Worm (Caenorhabditis elegans) whole organism, late embryonic: ENCODE results near the gene dhs-13.

Experiments used
- C08G9.2 ChIP-seq: sonication (generic microtip); optimal IDR thresholded peaks from 2 replicates; lab custom pipeline; 2016; ENCODE audit warnings: mild to moderate bottlenecking, missing genetic modification characterization, moderate library complexity, missing compliant biosample characterization
- C38D4.7 ChIP-seq: fragments of 200-800 bp; sonication (Bioruptor generic); optimal IDR thresholded peaks from 2 replicates; lab custom pipeline; 2018; ENCODE audit warnings: mild to moderate bottlenecking, missing genetic modification characterization, moderate library complexity, missing compliant biosample characterization
- F13H6.1 ChIP-seq: sonication (generic microtip); optimal IDR thresholded peaks from 2 replicates; lab custom pipeline; 2016; ENCODE audit warnings: missing genetic modification characterization, missing compliant biosample characterization
- ahr-1 ChIP-seq: sonication (generic microtip); optimal IDR thresholded peaks from 2 replicates; lab custom pipeline; 2016; ENCODE audit warnings: missing genetic modification characterization, missing compliant biosample characterization
- ama-1 ChIP-seq: fragments of 150-350 bp; optimal IDR thresholded peaks from 2 replicates; lab custom pipeline; 2014
- ceh-19 ChIP-seq: fragments of 200-800 bp; sonication (Bioruptor generic); optimal IDR thresholded peaks from 2 replicates; lab custom pipeline; 2018; ENCODE audit warnings: mild to moderate bottlenecking, missing genetic modification characterization, missing compliant biosample characterization
- ceh-24 ChIP-seq: sonication (generic microtip); optimal IDR thresholded peaks from 2 replicates; lab custom pipeline; 2016; ENCODE audit warnings: mild to moderate bottlenecking, missing genetic modification characterization, missing compliant biosample characterization
- ceh-30 ChIP-seq: fragments of 150-350 bp; optimal IDR thresholded peaks from 2 replicates; lab custom pipeline; 2014; ENCODE audit warnings: missing biosample characterization, missing genetic modification characterization
- ceh-31 ChIP-seq: sonication (generic microtip); optimal IDR thresholded peaks from 2 replicates; lab custom pipeline; 2016; ENCODE audit warnings: missing genetic modification characterization, missing compliant biosample characterization
- ceh-34 ChIP-seq: sonication (generic microtip); optimal IDR thresholded peaks from 2 replicates; lab custom pipeline; 2016; ENCODE audit warnings: mild to moderate bottlenecking, missing genetic modification characterization, missing compliant biosample characterization
- ceh-6 ChIP-seq: fragments of 200-800 bp; sonication (Bioruptor generic); optimal IDR thresholded peaks from 2 replicates; lab custom pipeline; 2018; ENCODE audit warnings: mild to moderate bottlenecking, missing genetic modification characterization, missing compliant biosample characterization
- ceh-9 ChIP-seq: sonication (generic microtip); optimal IDR thresholded peaks from 2 replicates; lab custom pipeline; 2016; ENCODE audit warnings: mild to moderate bottlenecking, missing genetic modification characterization, inconsistent platforms, missing compliant biosample characterization
- che-1 ChIP-seq: sonication (generic microtip); optimal IDR thresholded peaks from 2 replicates; lab custom pipeline; 2016; ENCODE audit warnings: mild to moderate bottlenecking, missing genetic modification characterization, missing compliant biosample characterization
- dve-1 ChIP-seq: sonication (generic microtip); optimal IDR thresholded peaks from 2 replicates; lab custom pipeline; 2017; ENCODE audit warnings: antibody characterized with exemption, mild to moderate bottlenecking, missing genetic modification characterization, missing compliant biosample characterization
- elt-2 ChIP-seq: sonication (generic microtip); optimal IDR thresholded peaks from 2 replicates; lab custom pipeline; 2016; ENCODE audit warnings: missing genetic modification reagents, missing genetic modification characterization, missing compliant biosample characterization
- ets-4 ChIP-seq: sonication (generic microtip); optimal IDR thresholded peaks from 2 replicates; lab custom pipeline; 2016; ENCODE audit warnings: missing genetic modification characterization, missing compliant biosample characterization
- eyg-1 ChIP-seq: sonication (generic microtip); optimal IDR thresholded peaks from 2 replicates; lab custom pipeline; 2016; ENCODE audit warnings: missing genotype, missing genetic modification characterization, missing compliant biosample characterization
- gmeb-2 ChIP-seq: sonication (generic microtip); optimal IDR thresholded peaks from 2 replicates; lab custom pipeline; 2016; ENCODE audit warnings: missing genetic modification characterization, inconsistent platforms, missing compliant biosample characterization
- hlh-13 ChIP-seq: fragments of 200-800 bp; sonication (Bioruptor generic); optimal IDR thresholded peaks from 2 replicates; lab custom pipeline; 2018; ENCODE audit warnings: mild to moderate bottlenecking, missing genetic modification characterization, missing compliant biosample characterization
- hlh-15 ChIP-seq: sonication (generic microtip); optimal IDR thresholded peaks from 2 replicates; lab custom pipeline; 2016; ENCODE audit warnings: missing genetic modification characterization, missing compliant biosample characterization
- hlh-30 ChIP-seq: sonication (generic microtip); optimal IDR thresholded peaks from 2 replicates; lab custom pipeline; 2017; ENCODE audit warnings: antibody characterized with exemption, missing genetic modification characterization, missing compliant biosample characterization; ENCODE audit not compliant: insufficient read depth
- lim-6 ChIP-seq: sonication (generic microtip); optimal IDR thresholded peaks from 2 replicates; lab custom pipeline; 2016; ENCODE audit warnings: missing genetic modification characterization, missing compliant biosample characterization
- madf-2 ChIP-seq: sonication (generic microtip); optimal IDR thresholded peaks from 2 replicates; lab custom pipeline; 2017; ENCODE audit warnings: missing genetic modification characterization, missing compliant biosample characterization
- mec-3 ChIP-seq: sonication (generic microtip); optimal IDR thresholded peaks from 2 replicates; lab custom pipeline; 2016; ENCODE audit warnings: borderline replicate concordance, missing genetic modification characterization, missing compliant biosample characterization
- nfya-1 ChIP-seq: sonication (generic microtip); optimal IDR thresholded peaks from 2 replicates; lab custom pipeline; 2017; ENCODE audit warnings: missing genetic modification characterization, mild to moderate bottlenecking, missing compliant biosample characterization, antibody characterized with exemption, moderate library complexity
- odd-2 ChIP-seq: sonication (generic microtip); optimal IDR thresholded peaks from 2 replicates; lab custom pipeline; 2017; ENCODE audit warnings: antibody characterized with exemption, mild to moderate bottlenecking, missing genetic modification characterization, missing compliant biosample characterization
- pag-3 ChIP-seq: sonication (generic microtip); optimal IDR thresholded peaks from 2 replicates; lab custom pipeline; 2016; ENCODE audit warnings: missing compliant biosample characterization, missing genetic modification characterization, borderline replicate concordance
- pat-9 ChIP-seq: fragments of 200-800 bp; sonication (Bioruptor generic); optimal IDR thresholded peaks from 2 replicates; lab custom pipeline; 2018; ENCODE audit warnings: mild to moderate bottlenecking, missing genetic modification characterization, moderate library complexity, missing compliant biosample characterization
- pax-1 ChIP-seq: fragments of 150-350 bp; optimal IDR thresholded peaks from 2 replicates; lab custom pipeline; 2014; ENCODE audit warnings: missing biosample characterization, missing genetic modification characterization
- ref-2 ChIP-seq: sonication (generic microtip); optimal IDR thresholded peaks from 2 replicates; lab custom pipeline; 2016; ENCODE audit warnings: missing genetic modification characterization, missing compliant biosample characterization
- syd-9 ChIP-seq: sonication (generic microtip); optimal IDR thresholded peaks from 2 replicates; lab custom pipeline; 2016; ENCODE audit warnings: mild to moderate bottlenecking, missing genetic modification characterization, moderate library complexity, missing compliant biosample characterization
- unc-55 ChIP-seq: sonication (generic microtip); optimal IDR thresholded peaks from 2 replicates; lab custom pipeline; 2017; ENCODE audit warnings: missing biosample characterization, missing genetic modification reagents, missing genetic modification characterization
- unc-86 ChIP-seq: sonication (generic microtip); optimal IDR thresholded peaks from 2 replicates; lab custom pipeline; 2016; ENCODE audit warnings: missing genetic modification characterization, missing compliant biosample characterization
- zip-5 ChIP-seq: sonication (generic microtip); optimal IDR thresholded peaks from 2 replicates; lab custom pipeline; 2016; ENCODE audit warnings: missing genetic modification characterization, missing compliant biosample characterization

The dhs-13 gene

ce11 chrV:1805724-1806316 is 34.3 kb upstream of the dhs-13 start:
- TF ChIP-seq ceh-6 (GFP tag; lab: Kevin White, UChicago) (no peak), ceh-9 (tag; lab: Kevin White, UChicago) (no peak), ceh-34 (tag; lab: Kevin White, UChicago) (no peak), zip-5 (tag; lab: Kevin White, UChicago) (no peak), ceh-19 (GFP tag; lab: Kevin White, UChicago) (no peak), elt-2 (tag; lab: Kevin White, UChicago) (no peak), ama-1 (lab: Kevin White, UChicago) (no peak), lim-6 (tag; lab: Kevin White, UChicago) (no peak), syd-9 (tag; lab: Kevin White, UChicago) (no peak), C38D4.7 (no peak), pag-3 (tag; lab: Kevin White, UChicago) (no peak), ahr-1 (no peak), mec-3 (tag; lab: Kevin White, UChicago) (no peak), ceh-30 (no peak), madf-2 (tag; lab: Kevin White, UChicago) (no peak), odd-2 (tag; lab: Kevin White, UChicago) (no peak), pax-1 (tag; lab: Kevin White, UChicago) (no peak), gmeb-2 (tag; lab: Kevin White, UChicago) (no peak)

ce11 chrV:1804645-1805559 is 33.4 kb upstream of the dhs-13 start, which contains the start of the genes hsp-16.2 and hsp-16.41:
TSS of gene hsp-16.2 (minus strand) at chrV:1804957.
TSS of gene hsp-16.41 (plus strand) at chrV:1805178.
- TF ChIP-seq unc-86 (tag; lab: Kevin White, UChicago) = peak; percentile 10
- no peak for TF ChIP-seq C08G9.2
- peak; percentile 60 for TF ChIP-seq unc-55
- TF ChIP-seq ceh-30 = peak; percentile 62
- TF ChIP-seq nfya-1 (tag; lab: Kevin White, UChicago) = peak; percentile 63
- peak; percentile 55 for TF ChIP-seq ceh-34 (tag; lab: Kevin White, UChicago)
- peak; percentile 10 for TF ChIP-seq elt-2 (tag; lab: Kevin White, UChicago)
- TF ChIP-seq hlh-15 (tag; lab: Kevin White, UChicago) = no peak
- TF ChIP-seq pax-1 (tag; lab: Kevin White, UChicago) = peak; percentile 11
- peak; percentile 34 for TF ChIP-seq ref-2 (tag; lab: Kevin White, UChicago)
- TF ChIP-seq ets-4 (tag; lab: Kevin White, UChicago) = peak; percentile 5
- TF ChIP-seq pat-9 (tag; lab: Kevin White, UChicago) = peak; percentile 22
- TF ChIP-seq che-1 (tag; lab: Kevin White, UChicago) = no peak
- TF ChIP-seq ceh-31 = peak; percentile 52
- no peak for TF ChIP-seq hlh-30 (tag; lab: Kevin White, UChicago)
- no peak for TF ChIP-seq ceh-9 (tag; lab: Kevin White, UChicago)

- TF ChIP-seq dve-1 (tag; lab: Kevin White, UChicago) = no peak
- TF ChIP-seq che-1 (tag; lab: Kevin White, UChicago) = no peak
- no peak for TF ChIP-seq hlh-13 (GFP tag; lab: Kevin White, UChicago)
- TF ChIP-seq F13H6.1 (tag; lab: Kevin White, UChicago) = no peak
- no peak for TF ChIP-seq gmeb-2 (tag; lab: Kevin White, UChicago)
- no peak for TF ChIP-seq ceh-24 (tag; lab: Kevin White, UChicago)
- TF ChIP-seq eyg-1 (tag; lab: Kevin White, UChicago) = no peak
- no peak for TF ChIP-seq hlh-30 (tag; lab: Kevin White, UChicago)
- TF ChIP-seq ets-4 (tag; lab: Kevin White, UChicago) = no peak
These were observed 32.6 kb upstream of the dhs-13 start for ce11 chrV:1804034-1804542.
